Worm (Caenorhabditis elegans) whole organism, L4 larva: ENCODE measurements around the gene spsb-2.

Source experiments
- F10B5.3 ChIP-seq: sonication (generic microtip); optimal IDR thresholded peaks from 2 replicates; lab custom pipeline; 2016; ENCODE audit warnings: mild to moderate bottlenecking, missing genetic modification characterization, missing compliant biosample characterization
- F37D6.2 ChIP-seq: sonication (generic microtip); optimal IDR thresholded peaks from 2 replicates; lab custom pipeline; 2016; ENCODE audit warnings: mild to moderate bottlenecking, missing genetic modification characterization, missing compliant biosample characterization
- F49E8.2 ChIP-seq: sonication (generic microtip); optimal IDR thresholded peaks from 2 replicates; lab custom pipeline; 2016; ENCODE audit warnings: missing compliant biosample characterization, mild to moderate bottlenecking, missing genetic modification characterization, borderline replicate concordance
- R02D3.7 ChIP-seq: fragments of 150-350 bp; sonication (generic microtip); optimal IDR thresholded peaks from 3 replicates; lab custom pipeline; 2014; ENCODE audit warnings: missing biosample characterization, missing genetic modification characterization
- T20F7.1 ChIP-seq: fragments of 200-800 bp; sonication (Bioruptor generic); optimal IDR thresholded peaks from 2 replicates; lab custom pipeline; 2018; ENCODE audit warnings: mild to moderate bottlenecking, missing genetic modification characterization, missing compliant biosample characterization
- T26A8.4 ChIP-seq: fragments of 200-800 bp; sonication (Bioruptor generic); IDR thresholded peaks from 2 replicates; pipeline ENCODE4 v1.3.6; 2022; ENCODE audit warnings: missing genetic modification characterization, missing compliant biosample characterization
- Y105C5A.15 ChIP-seq: fragments of 200-800 bp; sonication (Bioruptor generic); IDR thresholded peaks from 2 replicates; pipeline ENCODE4 v1.3.6; 2022; ENCODE audit warnings: missing genetic modification characterization, missing compliant biosample characterization
- Y75B8A.6 ChIP-seq: fragments of 200-800 bp; sonication (Bioruptor generic); IDR thresholded peaks from 2 replicates; pipeline ENCODE4 v1.3.6; 2022; ENCODE audit warnings: missing genetic modification reagents, missing genetic modification characterization, missing compliant biosample characterization
- ama-1 ChIP-seq: fragments of 150-350 bp; optimal IDR thresholded peaks from 2 replicates; lab custom pipeline; 2014; ENCODE audit warnings: inconsistent platforms, mixed read lengths
- arid-1 ChIP-seq: fragments of 200-800 bp; sonication (Bioruptor generic); conservative IDR thresholded peaks from 2 replicates; pipeline ENCODE4 v1.3.6; 2022; ENCODE audit warnings: missing genetic modification reagents, missing genetic modification characterization, missing compliant biosample characterization
- ceh-32 ChIP-seq: sonication (generic microtip); optimal IDR thresholded peaks from 2 replicates; lab custom pipeline; 2016; ENCODE audit warnings: mild to moderate bottlenecking, missing genetic modification characterization, missing compliant biosample characterization; ENCODE audit not compliant: poor library complexity
- ceh-82 ChIP-seq: sonication (generic microtip); optimal IDR thresholded peaks from 2 replicates; lab custom pipeline; 2017; ENCODE audit warnings: missing biosample characterization, missing genetic modification characterization
- ces-1 ChIP-seq: fragments of 150-350 bp; sonication (generic microtip); optimal IDR thresholded peaks from 4 replicates; lab custom pipeline; 2014; ENCODE audit warnings: missing biosample characterization, missing genetic modification reagents, missing genetic modification characterization
- daf-16 ChIP-seq, 3 experiments: sonication (generic microtip); optimal IDR thresholded peaks; 2 replicates each; lab custom pipeline; 2016 to 2017; ENCODE audit warnings: missing genetic modification characterization in 3 of 3, missing genetic modification reagents in 3 of 3, mild to moderate bottlenecking in 2 of 3, missing compliant biosample characterization in 2 of 3, missing biosample characterization in 1 of 3, moderate library complexity in 1 of 3
- dmd-6 ChIP-seq: fragments of 200-800 bp; sonication (Bioruptor generic); IDR thresholded peaks from 2 replicates; pipeline ENCODE4 v1.3.6; 2022; ENCODE audit warnings: missing genetic modification reagents, missing genetic modification characterization, missing compliant biosample characterization
- dmd-8 ChIP-seq: fragments of 200-800 bp; sonication (Bioruptor generic); IDR thresholded peaks from 2 replicates; pipeline ENCODE4 v1.3.6; 2022; ENCODE audit warnings: missing genetic modification characterization, missing compliant biosample characterization
- dmd-9 ChIP-seq: fragments of 200-800 bp; sonication (Bioruptor generic); IDR thresholded peaks from 2 replicates; pipeline ENCODE4 v1.3.6; 2022; ENCODE audit warnings: missing genetic modification reagents, missing genetic modification characterization, missing compliant biosample characterization
- dpl-1 ChIP-seq: fragments of 150-350 bp; optimal IDR thresholded peaks from 2 replicates; lab custom pipeline; 2014; ENCODE audit warnings: missing biosample characterization, missing genetic modification reagents, missing genetic modification characterization
- duxl-1 ChIP-seq: sonication (generic microtip); optimal IDR thresholded peaks from 2 replicates; lab custom pipeline; 2016; ENCODE audit warnings: mild to moderate bottlenecking, missing genetic modification characterization, moderate library complexity, missing compliant biosample characterization; ENCODE audit not compliant: poor library complexity
- dve-1 ChIP-seq: sonication (generic microtip); optimal IDR thresholded peaks from 2 replicates; lab custom pipeline; 2017; ENCODE audit warnings: antibody characterized with exemption, mild to moderate bottlenecking, missing genetic modification characterization, missing compliant biosample characterization; ENCODE audit not compliant: insufficient read depth
- egl-27 ChIP-seq: sonication (generic microtip); optimal IDR thresholded peaks from 3 replicates; lab custom pipeline; 2017; ENCODE audit warnings: missing biosample characterization, missing genetic modification reagents, missing genetic modification characterization
- fkh-10 ChIP-seq: fragments of 150-350 bp; optimal IDR thresholded peaks from 2 replicates; lab custom pipeline; 2014; ENCODE audit warnings: missing biosample characterization, missing genetic modification reagents, missing genetic modification characterization
- fos-1 ChIP-seq: fragments of 150-350 bp; optimal IDR thresholded peaks from 2 replicates; lab custom pipeline; 2014; ENCODE audit warnings: missing biosample characterization, missing genetic modification characterization
- hmg-1.1 ChIP-seq: fragments of 200-800 bp; sonication (Bioruptor generic); IDR thresholded peaks from 2 replicates; pipeline ENCODE4 v1.3.6; 2022; ENCODE audit warnings: missing genetic modification reagents, missing genetic modification characterization, missing compliant biosample characterization
- lin-1 ChIP-seq: fragments of 200-800 bp; sonication (Bioruptor generic); IDR thresholded peaks from 2 replicates; pipeline ENCODE4 v1.3.6; 2022; ENCODE audit warnings: missing genetic modification reagents, missing genetic modification characterization, missing compliant biosample characterization
- lin-13 ChIP-seq: fragments of 150-350 bp; optimal IDR thresholded peaks from 2 replicates; lab custom pipeline; 2014; ENCODE audit warnings: missing biosample characterization, missing genetic modification reagents, missing genetic modification characterization
- lin-39 ChIP-seq: fragments of 150-350 bp; optimal IDR thresholded peaks from 2 replicates; lab custom pipeline; 2014; ENCODE audit warnings: missing biosample characterization, missing genetic modification reagents, missing genetic modification characterization
- lir-3 ChIP-seq: sonication (generic microtip); optimal IDR thresholded peaks from 2 replicates; lab custom pipeline; 2016; ENCODE audit warnings: mild to moderate bottlenecking, missing genetic modification characterization, missing compliant biosample characterization
- lsy-2 ChIP-seq, 2 experiments: fragments of 150-350 bp in 1 of 2; sonication (generic microtip) in 1 of 2; optimal IDR thresholded peaks; 2 replicates each; lab custom pipeline; 2014 to 2017; ENCODE audit warnings: missing biosample characterization in 2 of 2, missing genetic modification characterization in 2 of 2
- madf-9 ChIP-seq: fragments of 200-800 bp; sonication (Bioruptor generic); conservative IDR thresholded peaks from 2 replicates; pipeline ENCODE4 v1.3.6; 2022; ENCODE audit warnings: missing genetic modification reagents, missing genetic modification characterization, missing compliant biosample characterization
- mdl-1 ChIP-seq, 2 experiments: fragments of 150-350 bp in 1 of 2; sonication (generic microtip) in 1 of 2; optimal IDR thresholded peaks; 2 replicates each; lab custom pipeline; 2014 to 2017; ENCODE audit warnings: missing biosample characterization in 2 of 2, missing genetic modification characterization in 2 of 2
- mes-2 ChIP-seq: sonication (generic microtip); optimal IDR thresholded peaks from 2 replicates; lab custom pipeline; 2016; ENCODE audit warnings: missing genotype, mild to moderate bottlenecking, missing genetic modification characterization, missing compliant biosample characterization; ENCODE audit not compliant: poor library complexity, severe bottlenecking
- mxl-2 ChIP-seq: fragments of 200-800 bp; sonication (Bioruptor generic); conservative IDR thresholded peaks from 2 replicates; pipeline ENCODE4 v1.3.6; 2022; ENCODE audit warnings: missing genetic modification reagents, missing genetic modification characterization, missing compliant biosample characterization
- mxl-3 ChIP-seq: fragments of 200-800 bp; sonication (Bioruptor generic); optimal IDR thresholded peaks from 2 replicates; lab custom pipeline; 2018; ENCODE audit warnings: mild to moderate bottlenecking, missing genetic modification characterization, missing compliant biosample characterization
- nhr-111 ChIP-seq: fragments of 200-800 bp; sonication (Bioruptor generic); optimal IDR thresholded peaks from 2 replicates; lab custom pipeline; 2018; ENCODE audit warnings: mild to moderate bottlenecking, missing genetic modification characterization, missing compliant biosample characterization
- nhr-41 ChIP-seq: fragments of 200-800 bp; sonication (Bioruptor generic); IDR thresholded peaks from 2 replicates; pipeline ENCODE4 v1.3.6; 2022; ENCODE audit warnings: missing genetic modification reagents, missing genetic modification characterization, missing compliant biosample characterization
- nhr-48 ChIP-seq: sonication (generic microtip); optimal IDR thresholded peaks from 2 replicates; lab custom pipeline; 2016; ENCODE audit warnings: mild to moderate bottlenecking, missing genetic modification characterization, missing compliant biosample characterization
- nhr-77 ChIP-seq: fragments of 150-350 bp; optimal IDR thresholded peaks from 2 replicates; lab custom pipeline; 2014; ENCODE audit warnings: missing biosample characterization, missing genetic modification characterization
- rbr-2 ChIP-seq: sonication (generic microtip); optimal IDR thresholded peaks from 2 replicates; lab custom pipeline; 2016; ENCODE audit warnings: missing genotype, missing genetic modification characterization, missing compliant biosample characterization
- set-16 ChIP-seq: fragments of 200-800 bp; sonication (Bioruptor generic); IDR thresholded peaks from 2 replicates; pipeline ENCODE4 v1.3.6; 2022; ENCODE audit warnings: missing genetic modification reagents, missing genetic modification characterization, missing compliant biosample characterization
- skn-1 ChIP-seq: fragments of 150-350 bp; optimal IDR thresholded peaks from 2 replicates; lab custom pipeline; 2014; ENCODE audit warnings: missing biosample characterization, missing genetic modification characterization
- snpc-1.2 ChIP-seq: fragments of 200-800 bp; sonication (Bioruptor generic); IDR thresholded peaks from 2 replicates; pipeline ENCODE4 v1.3.6; 2022; ENCODE audit warnings: missing genetic modification reagents, missing genetic modification characterization, missing compliant biosample characterization
- snpc-4 ChIP-seq: fragments of 150-350 bp; optimal IDR thresholded peaks from 2 replicates; lab custom pipeline; 2014; ENCODE audit warnings: missing biosample characterization, missing genetic modification characterization
- spr-1 ChIP-seq: sonication (generic microtip); optimal IDR thresholded peaks from 2 replicates; lab custom pipeline; 2016; ENCODE audit warnings: mild to moderate bottlenecking, missing genetic modification characterization, missing compliant biosample characterization
- tag-97 ChIP-seq: fragments of 200-800 bp; sonication (Bioruptor generic); IDR thresholded peaks from 2 replicates; pipeline ENCODE4 v1.3.6; 2022; ENCODE audit warnings: missing genetic modification characterization, missing compliant biosample characterization
- tra-1 ChIP-seq: fragments of 200-800 bp; sonication (Bioruptor generic); IDR thresholded peaks from 2 replicates; pipeline ENCODE4 v1.3.6; 2022; ENCODE audit warnings: missing genetic modification reagents, missing genetic modification characterization, missing compliant biosample characterization
- unc-62 ChIP-seq, 3 experiments: fragments of 150-350 bp in 1 of 3; sonication (generic microtip); optimal IDR thresholded peaks in 2 of 3; peaks in 1 of 3; 1 replicate in 1 of 3; 2 replicates in 2 of 3; lab custom pipeline; 2014 to 2017; ENCODE audit warnings: missing biosample characterization in 3 of 3, missing genetic modification characterization in 3 of 3, missing genetic modification reagents in 3 of 3, missing genotype in 1 of 3
- zfp-2 ChIP-seq: sonication (generic microtip); optimal IDR thresholded peaks from 2 replicates; lab custom pipeline; 2016; ENCODE audit warnings: mild to moderate bottlenecking, missing genetic modification characterization, missing compliant biosample characterization
- zip-11 ChIP-seq: fragments of 200-800 bp; sonication (Bioruptor generic); IDR thresholded peaks from 2 replicates; pipeline ENCODE4 v1.3.6; 2022; ENCODE audit warnings: missing genetic modification characterization, missing compliant biosample characterization
- ztf-11 ChIP-seq: fragments of 150-350 bp; optimal IDR thresholded peaks from 2 replicates; lab custom pipeline; 2014; ENCODE audit warnings: missing biosample characterization, missing genetic modification characterization
- ztf-7 ChIP-seq: fragments of 150-350 bp; optimal IDR thresholded peaks from 2 replicates; lab custom pipeline; 2014; ENCODE audit warnings: missing biosample characterization, missing genetic modification characterization

Gene spsb-2

ce11 chrII:15266487-15266886, 36.3 kb downstream of the spsb-2 start:
- TF ChIP-seq zfp-2 (tag; lab: Kevin White, UChicago) (no peak), nhr-41 (GFP tag; lab: Robert Waterston, UW) (no peak), duxl-1 (tag; lab: Kevin White, UChicago) (no peak), T20F7.1 (no peak), ztf-7 (tag; lab: Kevin White, UChicago) (no peak), fos-1 (tag; lab: Kevin White, UChicago) (no peak), tra-1 (GFP tag; lab: Robert Waterston, UW) (no peak), mes-2 (tag; lab: Kevin White, UChicago) (peak; percentile 19), ztf-11 (no peak), hmg-1.1 (GFP tag; lab: Robert Waterston, UW) (peak; percentile 40; the same call in 1 of the 2 replicates), Y105C5A.15 (no peak), F10B5.3 (no peak), dmd-9 (GFP tag; lab: Robert Waterston, UW) (no peak), daf-16 (GFP tag; optimal IDR thresholded peaks at IDR 0.05; lab: Kevin White, UChicago) (no peak), daf-16 (tag; optimal IDR thresholded peaks at IDR 0.05; lab: Kevin White, UChicago) (no peak), F49E8.2 (tag; lab: Kevin White, UChicago) (no peak), tag-97 (no peak), skn-1 (no peak), dve-1 (tag; lab: Kevin White, UChicago) (peak; percentile 50), mdl-1 (tag; optimal IDR thresholded peaks at IDR 0.05; lab: Kevin White, UChicago) (no peak), dmd-8 (no peak), lir-3 (tag; lab: Kevin White, UChicago) (no peak), dpl-1 (GFP tag; lab: Kevin White, UChicago) (no peak), snpc-4 (tag; lab: Kevin White, UChicago) (no peak), ceh-82 (tag; lab: Kevin White, UChicago) (no peak), zip-11 (GFP tag; lab: Robert Waterston, UW) (no peak), nhr-48 (tag; lab: Kevin White, UChicago) (peak; percentile 6), madf-9 (no peak), spr-1 (no peak), R02D3.7 (tag; lab: Kevin White, UChicago) (no peak), set-16 (GFP tag; lab: Robert Waterston, UW) (no peak), ama-1 (lab: Kevin White, UChicago) (no peak), lsy-2 (tag; optimal IDR thresholded peaks at IDR 0.05; lab: Kevin White, UChicago) (peak in 1 of 2 experiments; percentile 24), T26A8.4 (GFP tag; lab: Robert Waterston, UW) (no peak), nhr-111 (GFP tag; lab: Kevin White, UChicago) (no peak), F37D6.2 (no peak), mxl-2 (GFP tag; lab: Robert Waterston, UW) (no peak), mxl-3 (GFP tag; lab: Kevin White, UChicago) (no peak), ceh-32 (no peak), lin-13 (no peak), nhr-77 (tag; lab: Kevin White, UChicago) (peak; percentile 20), lin-39 (tag; lab: Kevin White, UChicago) (no peak), fkh-10 (no peak), lin-1 (GFP tag; lab: Robert Waterston, UW) (no peak), egl-27 (tag; lab: Kevin White, UChicago) (no peak), snpc-1.2 (GFP tag; lab: Robert Waterston, UW) (no peak), Y75B8A.6 (GFP tag; lab: Robert Waterston, UW) (no peak), arid-1 (no peak), ces-1 (GFP tag; lab: Kevin White, UChicago) (no peak), rbr-2 (tag; lab: Kevin White, UChicago) (no peak), dmd-6 (GFP tag; lab: Robert Waterston, UW) (peak; percentile 38; the same call in 1 of the 2 replicates), unc-62 (GFP tag; optimal IDR thresholded peaks at IDR 0.05 in 1 of 2; lab: Kevin White, UChicago) (peak in 1 of 2 experiments; percentile 68), unc-62 (tag; optimal IDR thresholded peaks at IDR 0.05; lab: Kevin White, UChicago) (no peak)
